Fruit fly (Drosophila melanogaster) whole organism, embryonic: ENCODE data around the gene CheB38b.

Experiments used
- Aef1 ChIP-seq: fragments of 200-800 bp; sonication (Bioruptor generic); IDR thresholded peaks from 3 replicates; pipeline ENCODE4 v1.3.6; 2022; ENCODE audit warnings: missing biosample characterization, missing genetic modification characterization
- Atf3 ChIP-seq: fragments of 200-800 bp; sonication (Bioruptor generic); optimal IDR thresholded peaks from 3 replicates; lab custom pipeline; 2016; ENCODE audit warnings: missing biosample characterization, missing genetic modification characterization
- Atf6 ChIP-seq: fragments of 200-800 bp; sonication (Bioruptor generic); IDR thresholded peaks from 2 replicates; pipeline ENCODE4 v1.3.6; 2022; ENCODE audit warnings: missing biosample characterization, missing genetic modification characterization
- B-H2 ChIP-seq: fragments of 200-800 bp; sonication (Bioruptor generic); optimal IDR thresholded peaks from 2 replicates; lab custom pipeline; 2018; ENCODE audit warnings: missing biosample characterization, mild to moderate bottlenecking, missing genetic modification characterization
- Blimp-1 ChIP-seq: fragments of 200-800 bp; sonication (Bioruptor generic); optimal IDR thresholded peaks from 3 replicates; lab custom pipeline; 2018; ENCODE audit warnings: missing biosample characterization, missing genetic modification characterization, mild to moderate bottlenecking, moderate library complexity, missing genetic modification reagents
- CG10147 ChIP-seq: fragments of 200-800 bp; sonication (Bioruptor generic); optimal IDR thresholded peaks from 2 replicates; lab custom pipeline; 2019; ENCODE audit warnings: missing biosample characterization, mild to moderate bottlenecking, missing genetic modification characterization, moderate library complexity
- CG10267 ChIP-seq: fragments of 200-800 bp; sonication (Bioruptor generic); optimal IDR thresholded peaks from 2 replicates; lab custom pipeline; 2018; ENCODE audit warnings: missing biosample characterization, mild to moderate bottlenecking, missing genetic modification characterization, moderate library complexity
- CG12071 ChIP-seq: fragments of 200-800 bp; sonication (Bioruptor generic); optimal IDR thresholded peaks from 3 replicates; lab custom pipeline; 2018; ENCODE audit warnings: missing biosample characterization, mild to moderate bottlenecking, missing genetic modification characterization
- CG12104 ChIP-seq: fragments of 200-800 bp; sonication (Bioruptor generic); optimal IDR thresholded peaks from 3 replicates; lab custom pipeline; 2016; ENCODE audit warnings: missing biosample characterization, missing genetic modification characterization
- CG1233 ChIP-seq: fragments of 200-800 bp; sonication (Bioruptor generic); optimal IDR thresholded peaks from 4 replicates; lab custom pipeline; 2018; ENCODE audit warnings: missing biosample characterization, mild to moderate bottlenecking, missing genetic modification characterization
- CG13894 ChIP-seq: fragments of 200-800 bp; sonication (Bioruptor generic); optimal IDR thresholded peaks from 3 replicates; lab custom pipeline; 2018; ENCODE audit warnings: missing biosample characterization, mild to moderate bottlenecking, missing genetic modification characterization, moderate library complexity
- CG14050 ChIP-seq: fragments of 200-800 bp; sonication (Bioruptor generic); IDR thresholded peaks from 3 replicates; pipeline ENCODE4 v1.3.6; 2022; ENCODE audit warnings: missing biosample characterization, missing genetic modification characterization
- CG17186 ChIP-seq: fragments of 200-800 bp; sonication (Bioruptor generic); optimal IDR thresholded peaks from 3 replicates; lab custom pipeline; 2017; ENCODE audit warnings: missing biosample characterization, missing genetic modification reagents, missing genetic modification characterization
- CG2678 ChIP-seq: fragments of 200-800 bp; sonication (Bioruptor generic); optimal IDR thresholded peaks from 3 replicates; lab custom pipeline; 2019; ENCODE audit warnings: missing biosample characterization, mild to moderate bottlenecking, missing genetic modification characterization, moderate library complexity
- CG2875 ChIP-seq: fragments of 200-800 bp; sonication (Bioruptor generic); optimal IDR thresholded peaks from 2 replicates; lab custom pipeline; 2017; ENCODE audit warnings: missing biosample characterization, mild to moderate bottlenecking, missing genetic modification characterization, missing genetic modification reagents
- CG30020 ChIP-seq: fragments of 200-800 bp; optimal IDR thresholded peaks from 2 replicates; lab custom pipeline; 2019; ENCODE audit warnings: missing biosample characterization, mild to moderate bottlenecking, missing genetic modification characterization, moderate library complexity
- CG31441 ChIP-seq: fragments of 200-800 bp; sonication (Bioruptor generic); IDR thresholded peaks from 2 replicates; pipeline ENCODE4 v1.3.6; 2022; ENCODE audit warnings: missing biosample characterization, missing genetic modification characterization
- CG32767 ChIP-seq: fragments of 200-800 bp; sonication (Bioruptor generic); IDR thresholded peaks from 2 replicates; pipeline ENCODE4 v1.3.6; 2022; ENCODE audit warnings: missing biosample characterization, missing genetic modification characterization
- CG33557 ChIP-seq: fragments of 200-800 bp; sonication (Bioruptor generic); optimal IDR thresholded peaks from 2 replicates; lab custom pipeline; 2019; ENCODE audit warnings: missing biosample characterization, mild to moderate bottlenecking, missing genetic modification characterization, moderate library complexity
- CG7928 ChIP-seq: fragments of 200-800 bp; sonication (Bioruptor generic); optimal IDR thresholded peaks from 2 replicates; lab custom pipeline; 2017; ENCODE audit warnings: missing biosample characterization, mild to moderate bottlenecking, missing genetic modification characterization
- CG8290 ChIP-seq, 3 experiments: fragments of 200-800 bp; sonication (Bioruptor generic); optimal IDR thresholded peaks; 2 replicates each; lab custom pipeline; 2016 to 2019; ENCODE audit warnings: missing biosample characterization in 3 of 3, missing genetic modification characterization in 3 of 3, mild to moderate bottlenecking in 2 of 3, moderate library complexity in 1 of 3
- CG9876 ChIP-seq: fragments of 200-800 bp; sonication (Bioruptor generic); optimal IDR thresholded peaks from 2 replicates; lab custom pipeline; 2016; ENCODE audit warnings: missing biosample characterization, missing genetic modification characterization
- CHES-1-like ChIP-seq: fragments of 200-800 bp; sonication (Bioruptor generic); optimal IDR thresholded peaks from 2 replicates; lab custom pipeline; 2016; ENCODE audit warnings: missing biosample characterization, missing genetic modification characterization
- Dad ChIP-seq: fragments of 200-800 bp; sonication (Bioruptor generic); optimal IDR thresholded peaks from 3 replicates; lab custom pipeline; 2016; ENCODE audit warnings: missing biosample characterization, missing genetic modification characterization
- Dfd ChIP-seq, 2 experiments: fragments of >200 bp; optimal IDR thresholded peaks; 2 replicates each; lab custom pipeline; 2017; ENCODE audit warnings: missing biosample characterization in 2 of 2, missing genetic modification characterization in 2 of 2
- Dip3 ChIP-seq: fragments of 200-800 bp; sonication (Bioruptor generic); optimal IDR thresholded peaks from 3 replicates; lab custom pipeline; 2016; ENCODE audit warnings: missing biosample characterization, missing genetic modification characterization
- Doc2 ChIP-seq: fragments of 200-800 bp; sonication (Bioruptor generic); IDR thresholded peaks from 2 replicates; pipeline ENCODE4 v1.3.6; 2022; ENCODE audit warnings: missing biosample characterization, missing genetic modification characterization
- Dp ChIP-seq: fragments of 200-800 bp; sonication (Bioruptor generic); optimal IDR thresholded peaks from 2 replicates; lab custom pipeline; 2018; ENCODE audit warnings: missing biosample characterization, mild to moderate bottlenecking, missing genetic modification characterization, moderate library complexity
- HHEX ChIP-seq: fragments of 200-800 bp; sonication (Bioruptor generic); optimal IDR thresholded peaks from 3 replicates; lab custom pipeline; 2017; ENCODE audit warnings: missing biosample characterization, mild to moderate bottlenecking, missing genetic modification characterization, missing genetic modification reagents
- HLHmδ ChIP-seq: fragments of 200-800 bp; sonication (Bioruptor generic); optimal IDR thresholded peaks from 2 replicates; lab custom pipeline; 2018; ENCODE audit warnings: missing biosample characterization, mild to moderate bottlenecking, missing genetic modification characterization, moderate library complexity
- Hr3 ChIP-seq: fragments of 200-800 bp; sonication (Bioruptor generic); optimal IDR thresholded peaks from 3 replicates; lab custom pipeline; 2016; ENCODE audit warnings: missing biosample characterization, missing genetic modification characterization
- NC2β ChIP-seq: fragments of 200-800 bp; sonication (Bioruptor generic); optimal IDR thresholded peaks from 2 replicates; lab custom pipeline; 2016; ENCODE audit warnings: missing biosample characterization, missing genetic modification characterization
- NK7.1 ChIP-seq: fragments of 200-800 bp; sonication (Bioruptor generic); optimal IDR thresholded peaks from 3 replicates; lab custom pipeline; 2016; ENCODE audit warnings: missing biosample characterization, missing genetic modification characterization
- Pdp1 ChIP-seq, 2 experiments: fragments of 200-800 bp; sonication (Bioruptor generic); optimal IDR thresholded peaks; 3 replicates each; lab custom pipeline; 2016; ENCODE audit warnings: missing biosample characterization in 2 of 2, missing genetic modification characterization in 2 of 2, mild to moderate bottlenecking in 1 of 2, moderate library complexity in 1 of 2
- Rfx ChIP-seq: fragments of 200-800 bp; sonication (Bioruptor generic); IDR thresholded peaks from 2 replicates; pipeline ENCODE4 v1.3.6; 2022; ENCODE audit warnings: missing biosample characterization, missing genetic modification characterization
- Vsx1 ChIP-seq: fragments of 200-800 bp; sonication (Bioruptor generic); optimal IDR thresholded peaks from 2 replicates; lab custom pipeline; 2017; ENCODE audit warnings: missing biosample characterization, mild to moderate bottlenecking, missing genetic modification characterization, missing genetic modification reagents
- crc ChIP-seq: fragments of 200-800 bp; sonication (Bioruptor generic); optimal IDR thresholded peaks from 2 replicates; lab custom pipeline; 2016; ENCODE audit warnings: missing biosample characterization, missing genetic modification characterization
- dan ChIP-seq: fragments of 200-800 bp; sonication (Bioruptor generic); IDR thresholded peaks from 2 replicates; pipeline ENCODE4 v1.3.6; 2022; ENCODE audit warnings: missing biosample characterization, missing genetic modification characterization
- hbn ChIP-seq: fragments of 200-800 bp; sonication (Bioruptor generic); IDR thresholded peaks from 2 replicates; pipeline ENCODE4 v1.3.6; 2022; ENCODE audit warnings: missing biosample characterization, missing genetic modification characterization; ENCODE audit not compliant: partially characterized antibody
- mld ChIP-seq: fragments of 200-800 bp; sonication (Bioruptor generic); IDR thresholded peaks from 3 replicates; pipeline ENCODE4 v1.3.6; 2022; ENCODE audit warnings: missing biosample characterization, missing genetic modification characterization; ENCODE audit not compliant: partially characterized antibody
- otp ChIP-seq: fragments of 200-800 bp; sonication (Bioruptor generic); IDR thresholded peaks from 3 replicates; pipeline ENCODE4, ENCODE4 v1.3.6; 2022; ENCODE audit warnings: missing biosample characterization, missing genetic modification characterization
- pum ChIP-seq: fragments of 200-800 bp; sonication (Bioruptor generic); optimal IDR thresholded peaks from 2 replicates; lab custom pipeline; 2016; ENCODE audit warnings: missing biosample characterization, missing genetic modification characterization
- salm ChIP-seq: fragments of 200-800 bp; sonication (Bioruptor generic); optimal IDR thresholded peaks from 2 replicates; lab custom pipeline; 2018; ENCODE audit warnings: missing biosample characterization, mild to moderate bottlenecking, missing genetic modification characterization
- schlank ChIP-seq: fragments of 200-800 bp; sonication (Bioruptor generic); optimal IDR thresholded peaks from 2 replicates; lab custom pipeline; 2018; ENCODE audit warnings: missing biosample characterization, mild to moderate bottlenecking, missing genetic modification characterization
- ssp ChIP-seq: fragments of 200-800 bp; sonication (Bioruptor generic); IDR thresholded peaks from 2 replicates; pipeline ENCODE4 v1.3.6; 2022; ENCODE audit warnings: missing biosample characterization, missing genetic modification characterization
- tgo ChIP-seq: fragments of 200-800 bp; sonication (Bioruptor generic); IDR thresholded peaks from 3 replicates; pipeline ENCODE4 v1.3.6; 2022; ENCODE audit warnings: missing biosample characterization, missing genetic modification characterization
- toy ChIP-seq: fragments of 200-800 bp; sonication (Bioruptor generic); IDR thresholded peaks from 2 replicates; pipeline ENCODE4 v1.3.6; 2022; ENCODE audit warnings: missing biosample characterization, missing genetic modification characterization
- tup ChIP-seq: fragments of 200-800 bp; sonication (Bioruptor generic); optimal IDR thresholded peaks from 2 replicates; lab custom pipeline; 2016; ENCODE audit warnings: missing biosample characterization, mild to moderate bottlenecking, missing genetic modification characterization, moderate library complexity
- wek ChIP-seq: fragments of 200-800 bp; sonication (Bioruptor generic); optimal IDR thresholded peaks from 3 replicates; lab custom pipeline; 2018; ENCODE audit warnings: missing biosample characterization, mild to moderate bottlenecking, missing genetic modification characterization, moderate library complexity
- yki ChIP-seq: fragments of >200 bp; optimal IDR thresholded peaks from 3 replicates; lab custom pipeline; 2018

Gene CheB38b

DNA sequence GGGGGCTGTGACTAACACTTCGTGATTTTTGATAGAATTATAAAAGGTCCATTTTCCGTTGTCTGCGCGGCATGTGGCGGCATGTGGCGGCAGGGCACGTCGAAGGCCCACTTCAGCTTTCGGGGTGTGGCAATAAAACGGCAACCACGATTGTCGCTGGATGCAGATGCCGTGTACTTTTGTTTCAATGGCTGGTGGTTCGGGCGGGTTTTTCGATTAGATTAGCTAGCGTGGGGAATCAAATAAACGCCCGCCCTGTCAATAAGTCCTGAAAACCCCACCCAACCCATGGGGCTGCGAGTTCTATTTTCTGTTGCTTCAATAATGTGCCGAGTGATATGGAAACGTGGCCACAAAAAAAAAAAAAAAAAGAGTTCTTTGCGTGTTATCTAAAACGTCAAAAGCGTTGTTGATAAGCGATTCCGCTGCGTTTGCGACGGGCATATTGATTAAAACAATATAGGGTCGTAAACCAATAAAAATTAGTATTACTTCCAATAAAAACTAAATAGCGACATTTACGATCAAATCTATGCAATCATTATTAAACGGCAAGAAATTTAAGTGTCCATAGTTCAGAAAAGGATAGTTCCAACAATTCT lies 43.5 kb downstream of the CheB38b start (continued):
- TF ChIP-seq CHES-1-like (no peak), CG30020 (tag; lab: Kevin White, UChicago) (no peak), CG10147 (GFP tag; lab: Kevin White, UChicago) (no peak), CG1233 (GFP tag; lab: Kevin White, UChicago) (no peak), HLHmδ (no peak), Aef1 (no peak), CG2875 (GFP tag; lab: Kevin White, UChicago) (no peak), NC2β (GFP tag; lab: Kevin White, UChicago) (no peak), CG14050 (no peak), CG7928 (GFP tag; lab: Kevin White, UChicago) (no peak), tup (GFP tag; lab: Kevin White, UChicago) (no peak), CG2678 (tag; lab: Kevin White, UChicago) (peak; percentile 54), HHEX (GFP tag; lab: Kevin White, UChicago) (no peak), Atf6 (GFP tag; lab: Robert Waterston, UW) (0 out of 2 replicates have a peak, but pooled peaks have one; percentile 9), CG8290 (GFP tag; optimal IDR thresholded peaks at IDR 0.05; lab: Kevin White, UChicago) (no peak), CG8290 (tag; optimal IDR thresholded peaks at IDR 0.05; lab: Kevin White, UChicago) (no peak), otp (GFP tag; lab: Robert Waterston, UW) (no peak), Dp (GFP tag; lab: Kevin White, UChicago) (no peak), schlank (tag; lab: Kevin White, UChicago) (no peak), pum (GFP tag; lab: Kevin White, UChicago) (no peak), toy (GFP tag; lab: Robert Waterston, UW) (no peak), ssp (GFP tag; lab: Robert Waterston, UW) (no peak), crc (no peak), CG17186 (GFP tag; lab: Kevin White, UChicago) (no peak), CG13894 (tag; lab: Kevin White, UChicago) (peak; percentile 43), CG32767 (no peak), CG31441 (GFP tag; lab: Robert Waterston, UW) (0 out of 2 replicates have a peak, but pooled peaks have one; percentile 19), Blimp-1 (GFP tag; lab: Kevin White, UChicago) (no peak), Doc2 (GFP tag; lab: Robert Waterston, UW) (no peak), NK7.1 (GFP tag; lab: Kevin White, UChicago) (no peak), B-H2 (GFP tag; lab: Kevin White, UChicago) (peak; percentile 49), dan (GFP tag; lab: Robert Waterston, UW) (no peak), hbn (GFP tag; lab: Robert Waterston, UW) (no peak), Rfx (GFP tag; lab: Robert Waterston, UW) (0 out of 2 replicates have a peak, but pooled peaks have one; percentile 17), Vsx1 (no peak), tgo (GFP tag; lab: Robert Waterston, UW) (no peak), CG12104 (GFP tag; lab: Kevin White, UChicago) (no peak), Hr3 (no peak), CG12071 (peak; percentile 12), Atf3 (GFP tag; lab: Kevin White, UChicago) (no peak), Dip3 (GFP tag; lab: Kevin White, UChicago) (no peak), CG33557 (GFP tag; lab: Kevin White, UChicago) (no peak), wek (GFP tag; lab: Kevin White, UChicago) (no peak), Dfd (GFP tag; optimal IDR thresholded peaks at IDR 0.05; lab: Kevin White, UChicago) (no peak), Pdp1 (GFP tag; optimal IDR thresholded peaks at IDR 0.05; lab: Kevin White, UChicago) (no peak), CG10267 (tag; lab: Kevin White, UChicago) (no peak), mld (no peak), Dad (GFP tag; lab: Kevin White, UChicago) (no peak), CG9876 (GFP tag; lab: Kevin White, UChicago) (no peak), salm (tag; lab: Kevin White, UChicago) (peak; percentile 3), yki (no peak)
